Worm (Caenorhabditis elegans) whole organism, L2 larva: ENCODE measurements around the gene K12G11.6.

Experiments
- blmp-1 ChIP-seq: sonication (generic microtip); optimal IDR thresholded peaks from 2 replicates; lab custom pipeline; 2017; ENCODE audit warnings: missing genetic modification characterization, mild to moderate bottlenecking, missing compliant biosample characterization, antibody characterized with exemption, moderate library complexity; ENCODE audit not compliant: insufficient read depth
- unc-62 ChIP-seq: fragments of 150-350 bp; optimal IDR thresholded peaks from 2 replicates; lab custom pipeline; 2014; ENCODE audit warnings: missing biosample characterization, missing genetic modification reagents, missing genetic modification characterization

ce11 chrV:11876657-11877056 lies 17.5 kb upstream of the K12G11.6 start:
- TF ChIP-seq blmp-1 (tag; lab: Kevin White, UChicago) (no peak), unc-62 (GFP tag; lab: Kevin White, UChicago) (no peak)
